Worm (Caenorhabditis elegans) whole organism, young adult: Measurements from ENCODE around the gene srx-111.

ENCODE experiments used
- B0261.1 ChIP-seq: sonication (generic microtip); optimal IDR thresholded peaks from 2 replicates; lab custom pipeline; 2016; ENCODE audit warnings: mild to moderate bottlenecking, missing genetic modification characterization, moderate library complexity, missing compliant biosample characterization
- B0336.3 ChIP-seq: fragments of 200-800 bp; sonication (Bioruptor generic); IDR thresholded peaks from 2 replicates; pipeline ENCODE4 v1.3.6; 2022; ENCODE audit warnings: missing genetic modification characterization, missing compliant biosample characterization
- C17E4.6 ChIP-seq: fragments of 200-800 bp; sonication (Bioruptor generic); IDR thresholded peaks from 2 replicates; pipeline ENCODE4 v1.3.6; 2022; ENCODE audit warnings: missing genetic modification reagents, missing genetic modification characterization, missing compliant biosample characterization
- Y56A3A.18 ChIP-seq: fragments of 200-800 bp; sonication (Bioruptor generic); IDR thresholded peaks from 2 replicates; pipeline ENCODE4 v1.3.6; 2022; ENCODE audit warnings: missing genetic modification reagents, missing genetic modification characterization, missing compliant biosample characterization
- aptf-2 ChIP-seq: fragments of 200-800 bp; sonication (Bioruptor generic); conservative IDR thresholded peaks from 2 replicates; pipeline ENCODE4 v1.3.6; 2022; ENCODE audit warnings: missing genetic modification reagents, missing genetic modification characterization, missing compliant biosample characterization
- aptf-3 ChIP-seq: fragments of 200-800 bp; sonication (Bioruptor generic); IDR thresholded peaks from 2 replicates; pipeline ENCODE4 v1.3.6; 2022; ENCODE audit warnings: missing genetic modification characterization, missing compliant biosample characterization
- atf-7 ChIP-seq: sonication (generic microtip); optimal IDR thresholded peaks from 2 replicates; lab custom pipeline; 2017; ENCODE audit warnings: mild to moderate bottlenecking, missing genetic modification characterization, missing compliant biosample characterization
- athp-1 ChIP-seq: sonication (generic microtip); optimal IDR thresholded peaks from 2 replicates; lab custom pipeline; 2017; ENCODE audit warnings: mild to moderate bottlenecking, missing genetic modification characterization, missing compliant biosample characterization
- ccch-3 ChIP-seq: fragments of 200-800 bp; sonication (Bioruptor generic); optimal IDR thresholded peaks from 2 replicates; lab custom pipeline; 2018; ENCODE audit warnings: mild to moderate bottlenecking, missing genetic modification characterization, missing compliant biosample characterization
- cebp-1 ChIP-seq, 2 experiments: fragments of 200-800 bp in 1 of 2; sonication (Bioruptor generic) in 1 of 2; sonication (generic microtip) in 1 of 2; IDR thresholded peaks in 1 of 2; optimal IDR thresholded peaks in 1 of 2; 2 replicates each; pipeline versions ENCODE4 v1.3.6 to Lab custom; 2017 to 2022; ENCODE audit warnings: missing compliant biosample characterization in 2 of 2, missing genetic modification characterization in 2 of 2, mild to moderate bottlenecking in 1 of 2, missing genetic modification reagents in 1 of 2, moderate library complexity in 1 of 2
- ceh-58 ChIP-seq: fragments of 200-800 bp; sonication (Bioruptor generic); IDR thresholded peaks from 2 replicates; pipeline ENCODE4 v1.3.6; 2022; ENCODE audit warnings: missing genetic modification characterization, missing compliant biosample characterization
- chd-7 ChIP-seq: sonication (generic microtip); optimal IDR thresholded peaks from 2 replicates; lab custom pipeline; 2016; ENCODE audit warnings: mild to moderate bottlenecking, missing genetic modification characterization, moderate library complexity, missing compliant biosample characterization
- dox-1 ChIP-seq: fragments of 200-800 bp; sonication (Bioruptor generic); IDR thresholded peaks from 2 replicates; pipeline ENCODE4 v1.3.6; 2022; ENCODE audit warnings: missing genetic modification reagents, missing genetic modification characterization, missing compliant biosample characterization
- egrh-3 ChIP-seq: fragments of 200-800 bp; sonication (Bioruptor generic); IDR thresholded peaks from 2 replicates; pipeline ENCODE4 v1.3.6; 2022; ENCODE audit warnings: missing genetic modification reagents, missing genetic modification characterization, missing compliant biosample characterization
- ets-4 ChIP-seq: fragments of 200-800 bp; sonication (Bioruptor generic); optimal IDR thresholded peaks from 2 replicates; lab custom pipeline; 2018; ENCODE audit warnings: mild to moderate bottlenecking, missing genetic modification characterization, missing compliant biosample characterization
- him-1 ChIP-seq: sonication (generic microtip); optimal IDR thresholded peaks from 2 replicates; lab custom pipeline; 2016; ENCODE audit warnings: missing genotype, missing genetic modification reagents, missing genetic modification characterization, missing compliant biosample characterization
- hlh-26 ChIP-seq: fragments of 200-800 bp; sonication (Bioruptor generic); conservative IDR thresholded peaks from 2 replicates; pipeline ENCODE4 v1.3.6; 2022; ENCODE audit warnings: missing genetic modification reagents, missing genetic modification characterization, missing compliant biosample characterization
- hmg-20 ChIP-seq: fragments of 200-800 bp; sonication (Bioruptor generic); IDR thresholded peaks from 2 replicates; pipeline ENCODE4 v1.3.6; 2022; ENCODE audit warnings: missing genetic modification reagents, missing genetic modification characterization, missing compliant biosample characterization
- hrde-1 ChIP-seq: sonication (generic microtip); optimal IDR thresholded peaks from 2 replicates; lab custom pipeline; 2016; ENCODE audit warnings: missing genetic modification characterization, mild to moderate bottlenecking, missing compliant biosample characterization, moderate library complexity, missing genotype, missing genetic modification reagents, borderline replicate concordance
- let-607 ChIP-seq, 2 experiments: fragments of 200-800 bp in 1 of 2; sonication (Bioruptor generic) in 1 of 2; sonication (generic microtip) in 1 of 2; optimal IDR thresholded peaks; 2 replicates each; lab custom pipeline; 2016 to 2018; ENCODE audit warnings: mild to moderate bottlenecking in 2 of 2, missing compliant biosample characterization in 2 of 2, missing genetic modification characterization in 2 of 2, moderate library complexity in 2 of 2, missing genotype in 1 of 2
- lir-1 ChIP-seq: fragments of 200-800 bp; sonication (Bioruptor generic); conservative IDR thresholded peaks from 2 replicates; pipeline ENCODE4 v1.3.6; 2022; ENCODE audit warnings: missing genetic modification reagents, missing genetic modification characterization, missing compliant biosample characterization
- madf-3 ChIP-seq: fragments of 200-800 bp; sonication (Bioruptor generic); IDR thresholded peaks from 2 replicates; pipeline ENCODE4 v1.3.6; 2022; ENCODE audit warnings: missing genetic modification reagents, missing genetic modification characterization, missing compliant biosample characterization
- madf-8 ChIP-seq: fragments of 200-800 bp; sonication (Bioruptor generic); conservative IDR thresholded peaks from 2 replicates; pipeline ENCODE4 v1.3.6; 2022; ENCODE audit warnings: missing genetic modification reagents, missing genetic modification characterization, missing compliant biosample characterization
- mcd-1 ChIP-seq: fragments of 200-800 bp; sonication (Bioruptor generic); IDR thresholded peaks from 2 replicates; pipeline ENCODE4 v1.3.6; 2022; ENCODE audit warnings: missing genetic modification reagents, missing genetic modification characterization, missing compliant biosample characterization
- nfya-1 ChIP-seq: sonication (generic microtip); optimal IDR thresholded peaks from 2 replicates; lab custom pipeline; 2017; ENCODE audit warnings: antibody characterized with exemption, missing compliant biosample characterization, missing genetic modification characterization, borderline replicate concordance; ENCODE audit not compliant: insufficient read depth
- nfyb-1 ChIP-seq: fragments of 200-800 bp; sonication (Bioruptor generic); IDR thresholded peaks from 2 replicates; pipeline ENCODE4 v1.3.6; 2022; ENCODE audit warnings: missing genetic modification reagents, missing genetic modification characterization, missing compliant biosample characterization
- nhr-80 ChIP-seq: sonication (generic microtip); optimal IDR thresholded peaks from 2 replicates; lab custom pipeline; 2016; ENCODE audit warnings: missing genetic modification characterization, missing compliant biosample characterization
- nhr-90 ChIP-seq: sonication (generic microtip); optimal IDR thresholded peaks from 2 replicates; lab custom pipeline; 2016; ENCODE audit warnings: missing genotype, mild to moderate bottlenecking, missing genetic modification characterization, missing compliant biosample characterization
- pha-4 ChIP-seq: fragments of 150-350 bp; sonication (generic microtip); optimal IDR thresholded peaks from 2 replicates; lab custom pipeline; 2014; ENCODE audit warnings: missing biosample characterization, missing genetic modification reagents, missing genetic modification characterization
- rcor-1 ChIP-seq: fragments of 200-800 bp; sonication (Bioruptor generic); IDR thresholded peaks from 2 replicates; pipeline ENCODE4 v1.3.6; 2022; ENCODE audit warnings: missing genetic modification reagents, missing genetic modification characterization, missing compliant biosample characterization
- sdz-38 ChIP-seq: sonication (generic microtip); optimal IDR thresholded peaks from 2 replicates; lab custom pipeline; 2016; ENCODE audit warnings: missing genotype, missing genetic modification characterization, missing compliant biosample characterization
- sea-2 ChIP-seq: fragments of 200-800 bp; sonication (Bioruptor generic); IDR thresholded peaks from 2 replicates; pipeline ENCODE4 v1.3.6; 2022; ENCODE audit warnings: missing genetic modification characterization, missing compliant biosample characterization
- unc-62 ChIP-seq: fragments of 150-350 bp; optimal IDR thresholded peaks from 2 replicates; lab custom pipeline; 2014; ENCODE audit warnings: missing biosample characterization, missing genetic modification reagents, missing genetic modification characterization
- zfh-2 ChIP-seq: fragments of 200-800 bp; sonication (Bioruptor generic); conservative IDR thresholded peaks from 2 replicates; pipeline ENCODE4 v1.3.6; 2022; ENCODE audit warnings: missing genetic modification reagents, missing genetic modification characterization, missing compliant biosample characterization
- zim-3 ChIP-seq: sonication (generic microtip); optimal IDR thresholded peaks from 2 replicates; lab custom pipeline; 2017; ENCODE audit warnings: mild to moderate bottlenecking, missing genetic modification characterization, moderate library complexity, missing compliant biosample characterization
- ztf-22 ChIP-seq: fragments of 200-800 bp; sonication (Bioruptor generic); optimal IDR thresholded peaks from 2 replicates; lab custom pipeline; 2018; ENCODE audit warnings: mild to moderate bottlenecking, missing genetic modification characterization, moderate library complexity, missing compliant biosample characterization

srx-111 gene

ce11 chrII:3785257-3785656 lies 27.7 kb downstream of the srx-111 start, which contains the start of gene T24E12.1:
Gene T24E12.1, plus strand, starts transcription at chrII:3785557.
- TF ChIP-seq aptf-2 (GFP tag; lab: Robert Waterston, UW): peak; percentile 84; the same call in 1 of the 2 replicates
- no peak for TF ChIP-seq hrde-1 (tag; lab: Kevin White, UChicago)
- TF ChIP-seq, all 124 proteins: peak for 1

- TF ChIP-seq zfh-2 (GFP tag; lab: Robert Waterston, UW) (peak; percentile 70), mcd-1 (GFP tag; lab: Robert Waterston, UW) (no peak), lir-1 (GFP tag; lab: Robert Waterston, UW) (no peak)
Measured at ce11 chrII:3785756-3786155, 28.2 kb downstream of the srx-111 start.

- TF ChIP-seq let-607 (tag; optimal IDR thresholded peaks at IDR 0.05; lab: Kevin White, UChicago) (no peak), sea-2 (GFP tag; lab: Robert Waterston, UW) (no peak), ceh-58 (GFP tag; lab: Robert Waterston, UW) (no peak), him-1 (tag; lab: Kevin White, UChicago) (no peak), egrh-3 (no peak), dox-1 (GFP tag; lab: Robert Waterston, UW) (0 out of 2 replicates have a peak, but pooled peaks have one; percentile 34), ets-4 (GFP tag; lab: Kevin White, UChicago) (peak; percentile 95), unc-62 (GFP tag; lab: Kevin White, UChicago) (peak; percentile 19), nhr-80 (peak; percentile 92), pha-4 (tag; lab: Kevin White, UChicago) (peak; percentile 26), cebp-1 (GFP tag; IDR thresholded peaks at IDR 0.05; lab: Robert Waterston, UW) (peak; percentile 10; the same call in 1 of the 2 replicates), cebp-1 (tag; optimal IDR thresholded peaks at IDR 0.05; lab: Kevin White, UChicago) (no peak), nfya-1 (tag; lab: Kevin White, UChicago) (no peak), B0336.3 (GFP tag; lab: Robert Waterston, UW) (no peak), hlh-26 (GFP tag; lab: Robert Waterston, UW) (no peak), nfyb-1 (peak; percentile 52; the same call in 1 of the 2 replicates), madf-8 (GFP tag; lab: Robert Waterston, UW) (no peak), atf-7 (peak; percentile 84), chd-7 (tag; lab: Kevin White, UChicago) (no peak), mcd-1 (GFP tag; lab: Robert Waterston, UW) (no peak), nhr-90 (tag; lab: Kevin White, UChicago) (no peak), rcor-1 (no peak), ztf-22 (GFP tag; lab: Kevin White, UChicago) (peak; percentile 65), sdz-38 (tag; lab: Kevin White, UChicago) (no peak)
Measured at ce11 chrII:3786538-3786937, 28.9 kb downstream of the srx-111 start.

- TF ChIP-seq Y56A3A.18 (GFP tag; lab: Robert Waterston, UW): no peak
- TF ChIP-seq ccch-3 (GFP tag; lab: Kevin White, UChicago): no peak
- TF ChIP-seq hmg-20 (GFP tag; lab: Robert Waterston, UW): no peak
- no peak for TF ChIP-seq zim-3
- TF ChIP-seq madf-3 (GFP tag; lab: Robert Waterston, UW): no peak
- no peak for TF ChIP-seq B0261.1 (tag; lab: Kevin White, UChicago)
- TF ChIP-seq athp-1 (tag; lab: Kevin White, UChicago): no peak
- TF ChIP-seq hrde-1 (tag; lab: Kevin White, UChicago): no peak
- TF ChIP-seq aptf-3 (GFP tag; lab: Robert Waterston, UW): no peak
- TF ChIP-seq C17E4.6 (GFP tag; lab: Robert Waterston, UW): no peak
Measured at ce11 chrII:3787151-3787550, 29.6 kb downstream of the srx-111 start, which contains the start of gene T24E12.13. Gene T24E12.13, plus strand, starts transcription at chrII:3787451.
